Fruit fly (Drosophila melanogaster): Measurements from ENCODE around the gene Gdap1.

Gene Gdap1

DNA sequence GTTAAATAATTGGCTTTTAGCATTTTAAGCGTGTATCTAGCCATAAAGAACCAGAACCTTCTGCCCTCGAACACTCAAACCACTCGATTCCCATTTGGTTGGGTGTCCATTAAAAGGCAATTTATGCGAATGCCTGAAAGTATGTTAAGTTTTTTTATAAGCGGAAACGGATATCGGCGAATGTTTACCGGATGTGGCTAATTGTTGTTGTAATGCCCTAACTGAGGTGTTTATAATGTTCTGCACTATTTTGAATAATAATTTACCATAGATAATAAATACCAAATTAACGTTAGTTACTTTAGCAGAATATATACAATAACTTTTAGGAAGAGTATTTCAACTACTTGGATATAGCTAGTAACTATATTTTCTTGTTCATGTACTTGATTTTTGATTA is 45.1 kb upstream of the Gdap1 start (continued):
- TF ChIP-seq jumu (GFP tag; optimal IDR thresholded peaks at IDR 0.05) (no peak), CG11504 (tag; optimal IDR thresholded peaks at IDR 0.05) (no peak)

DNA sequence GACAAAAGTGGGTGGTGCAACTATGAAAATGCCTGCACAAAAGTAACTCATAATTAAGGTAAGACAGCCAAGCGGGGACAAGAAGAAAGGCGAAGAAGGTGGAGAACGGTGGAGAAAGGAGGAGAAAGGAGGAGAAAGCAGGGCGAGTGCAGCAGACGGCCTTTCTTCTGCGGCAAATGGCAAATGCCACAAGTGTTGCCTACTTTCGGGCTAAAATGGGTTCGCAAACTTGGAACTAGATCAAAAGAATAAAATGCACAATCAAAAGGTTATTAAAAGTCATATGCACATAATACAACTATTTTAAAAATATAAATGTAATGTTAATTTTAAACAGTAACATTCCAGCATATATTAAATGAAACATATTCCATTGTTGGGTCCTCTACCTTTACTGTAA is 39.7 kb upstream of the Gdap1 start:
- TF ChIP-seq CG15514 (GFP tag; optimal IDR thresholded peaks at IDR 0.05) (peak; percentile 91), Ptx1 (GFP tag; IDR thresholded peaks at IDR 0.05) (no peak)

DNA sequence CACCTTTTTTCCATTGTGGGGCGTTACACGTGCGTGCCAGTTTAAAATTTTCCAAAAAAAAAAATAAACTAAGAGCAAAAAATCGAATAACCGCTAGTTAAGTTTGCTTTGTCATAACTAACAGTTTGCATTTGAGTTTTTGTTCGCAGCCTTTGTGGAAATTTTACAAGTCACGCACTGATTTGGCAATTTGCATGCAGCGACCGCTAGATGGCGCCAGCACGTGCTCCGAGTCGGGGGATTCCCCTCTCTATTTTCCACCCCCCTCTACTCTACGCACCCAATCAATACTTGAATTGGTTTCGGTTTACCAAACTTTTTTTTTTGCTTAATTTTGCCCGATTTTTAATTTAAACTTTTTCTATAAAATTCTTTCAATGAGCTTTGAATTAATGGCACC is 16.6 kb upstream of the Gdap1 start:
- peak; percentile 10 for TF ChIP-seq Ets65A (GFP tag)
- TF ChIP-seq E2f1 (GFP tag; IDR thresholded peaks at IDR 0.05), result no peak
- peak; percentile 46; the same call in 1 of the 2 replicates for TF ChIP-seq crol (GFP tag; IDR thresholded peaks at IDR 0.05)
- 0 out of 3 replicates have a peak, but pooled peaks have one; percentile 23 for TF ChIP-seq vnd (GFP tag; IDR thresholded peaks at IDR 0.05; ENCODE audit: partially characterized antibody)
- peak; percentile 82 for TF ChIP-seq CTCF (GFP tag; optimal IDR thresholded peaks at IDR 0.05)
- TF ChIP-seq CG10366 (GFP tag; IDR thresholded peaks at IDR 0.05), result no peak

DNA sequence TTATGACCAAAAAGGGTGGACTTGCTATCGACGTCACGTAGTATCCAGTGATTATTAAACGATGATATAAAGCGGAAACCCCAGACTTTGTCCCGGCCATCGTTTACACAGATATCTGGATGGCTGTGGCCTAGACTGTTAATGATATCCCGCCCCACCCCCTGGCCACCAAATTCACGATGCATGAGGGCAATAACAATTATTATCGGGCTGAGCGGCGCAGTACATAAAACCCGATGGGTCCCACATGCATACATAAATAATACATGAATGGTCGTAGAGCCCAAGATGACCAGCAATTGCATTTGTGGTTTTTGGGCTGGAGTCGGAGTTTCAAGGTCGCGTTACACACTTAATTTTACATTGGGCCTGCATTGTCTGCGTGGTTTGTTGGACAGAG is 14.1 kb upstream of the Gdap1 start:
- TF ChIP-seq kni (GFP tag; optimal IDR thresholded peaks at IDR 0.05), result peak; percentile 61
- no peak for TF ChIP-seq CG8290 (GFP tag; optimal IDR thresholded peaks at IDR 0.05)
- no peak for TF ChIP-seq CG8290 (tag; optimal IDR thresholded peaks at IDR 0.05)
- no peak for TF ChIP-seq chif (GFP tag; optimal IDR thresholded peaks at IDR 0.05)
- TF ChIP-seq Hmx (GFP tag; optimal IDR thresholded peaks at IDR 0.05), result no peak
- no peak for TF ChIP-seq CG12104 (GFP tag; optimal IDR thresholded peaks at IDR 0.05)
- TF ChIP-seq klu (GFP tag; IDR thresholded peaks at IDR 0.05), result no peak
- no peak for TF ChIP-seq run (tag; optimal IDR thresholded peaks at IDR 0.05)
- TF ChIP-seq vvl (GFP tag; IDR thresholded peaks at IDR 0.05), result peak; percentile 76
- peak; percentile 3 for TF ChIP-seq nom (GFP tag; optimal IDR thresholded peaks at IDR 0.05)

DNA sequence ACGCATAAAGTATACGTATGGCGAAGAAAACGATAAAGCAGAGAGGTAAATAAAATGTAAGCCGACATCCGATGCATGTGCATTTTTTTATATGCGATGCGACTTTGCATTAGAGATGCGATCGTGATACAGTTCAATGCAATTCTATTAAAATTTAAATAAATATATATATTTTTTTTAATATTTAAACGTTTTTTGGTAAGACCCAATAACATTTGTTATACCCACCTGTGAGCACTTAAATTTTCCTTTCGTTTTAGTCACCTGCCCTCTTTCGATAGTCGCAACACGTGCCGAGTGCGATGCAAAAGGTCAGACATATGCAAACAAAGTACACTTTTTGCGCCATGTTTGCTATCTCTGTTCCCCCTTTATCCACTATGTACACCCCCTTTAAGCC is 13.5 kb upstream of the Gdap1 start:
- TF ChIP-seq sens (GFP tag), result no peak
- no peak for TF ChIP-seq Med (GFP tag)
- no peak for TF ChIP-seq chn (GFP tag; optimal IDR thresholded peaks at IDR 0.05)
- no peak for TF ChIP-seq C15 (GFP tag; IDR thresholded peaks at IDR 0.05)
- no peak for TF ChIP-seq dimm (GFP tag; IDR thresholded peaks at IDR 0.05)
- no peak for TF ChIP-seq CG10267 (tag; optimal IDR thresholded peaks at IDR 0.05)
- no peak for TF ChIP-seq CG6683 (GFP tag; optimal IDR thresholded peaks at IDR 0.05)
- no peak for TF ChIP-seq sob (GFP tag; IDR thresholded peaks at IDR 0.05)
- no peak for TF ChIP-seq cg (GFP tag; optimal IDR thresholded peaks at IDR 0.05)
- no peak for TF ChIP-seq CG11696 (GFP tag; IDR thresholded peaks at IDR 0.05)
- TF ChIP-seq HHEX (GFP tag; optimal IDR thresholded peaks at IDR 0.05), result no peak
- TF ChIP-seq CG11504 (tag; optimal IDR thresholded peaks at IDR 0.05), result peak; percentile 2
- TF ChIP-seq Sox102F (GFP tag; optimal IDR thresholded peaks at IDR 0.05), result peak; percentile 7
- TF ChIP-seq Drgx (GFP tag; IDR thresholded peaks at IDR 0.05), result peak; percentile 46
- TF ChIP-seq slp2 (GFP tag; optimal IDR thresholded peaks at IDR 0.05), result no peak
- TF ChIP-seq Hr51 (GFP tag; optimal IDR thresholded peaks at IDR 0.05), result peak in 1 of 2 experiments; percentile 11
- TF ChIP-seq wdn (GFP tag; IDR thresholded peaks at IDR 0.05), result no peak

Data from whole organism, embryonic.